Fruit fly (Drosophila melanogaster): Measurements from ENCODE around the gene CG7857.

CG7857 gene

DNA sequence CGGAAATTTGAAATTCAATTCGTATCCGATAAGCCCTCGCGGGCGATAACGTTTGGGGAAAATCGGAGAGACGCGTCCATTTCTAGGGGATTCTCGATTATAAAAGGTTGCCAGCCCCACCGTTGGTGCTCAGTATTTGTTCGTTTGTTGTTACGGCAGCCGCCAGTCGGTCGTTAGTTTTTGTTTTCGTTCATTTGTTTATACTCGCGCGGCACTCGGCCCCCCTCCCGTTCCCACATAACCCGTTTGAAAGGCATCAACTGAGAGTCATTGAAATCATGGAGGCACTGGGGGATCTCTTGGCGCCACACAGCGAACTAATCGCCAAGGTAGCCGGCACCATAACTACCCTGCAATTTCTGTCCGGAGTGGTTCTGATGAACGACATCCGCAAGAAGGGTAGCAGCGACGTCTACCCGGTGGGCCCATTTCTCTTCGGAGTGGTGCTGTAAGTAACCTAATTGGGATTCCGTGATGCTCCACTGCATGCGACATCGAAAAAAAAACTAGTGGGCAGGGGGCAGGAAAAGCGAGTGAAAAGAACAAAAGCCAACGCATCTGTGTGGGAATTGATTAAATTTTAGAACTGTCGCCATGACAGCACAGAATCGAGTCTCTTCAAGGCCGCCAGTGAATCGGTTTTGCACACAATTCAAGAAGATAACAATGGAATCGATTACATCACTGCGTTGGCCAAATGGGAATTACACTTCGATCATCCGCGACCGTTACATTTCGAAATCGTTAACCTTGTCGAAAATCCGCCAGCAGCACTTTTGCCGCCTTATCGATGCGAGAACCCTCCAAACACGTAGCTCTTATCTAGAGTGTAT lies 3.7 kb downstream of the CG7857 start, which contains the start of gene CG7272 (continued):
- TF ChIP-seq eyg (GFP tag; optimal IDR thresholded peaks at IDR 0.05): peak; percentile 18
- TF ChIP-seq CG6765 (GFP tag; optimal IDR thresholded peaks at IDR 0.05): no peak
- peak; percentile 92 for TF ChIP-seq Dp (GFP tag; optimal IDR thresholded peaks at IDR 0.05)
- peak; percentile 82 for TF ChIP-seq CG10543 (GFP tag; optimal IDR thresholded peaks at IDR 0.05)
- no peak for TF ChIP-seq CG12744 (GFP tag; optimal IDR thresholded peaks at IDR 0.05)
- no peak for TF ChIP-seq Hr51 (GFP tag; optimal IDR thresholded peaks at IDR 0.05)
- no peak for TF ChIP-seq cad (GFP tag; optimal IDR thresholded peaks at IDR 0.05)
- TF ChIP-seq vnd (GFP tag; IDR thresholded peaks at IDR 0.05; ENCODE audit: partially characterized antibody): peak; percentile 39; the same call in 2 of the 3 replicates
- TF ChIP-seq Rfx (GFP tag; IDR thresholded peaks at IDR 0.05): peak; percentile 53
- TF ChIP-seq h (optimal IDR thresholded peaks at IDR 0.05): no peak
- peak; percentile 48 for TF ChIP-seq CG13894 (tag; optimal IDR thresholded peaks at IDR 0.05)
- 0 out of 3 replicates have a peak, but pooled peaks have one; percentile 14 for TF ChIP-seq so (GFP tag; IDR thresholded peaks at IDR 0.05)
- no peak for TF ChIP-seq az2 (GFP tag; optimal IDR thresholded peaks at IDR 0.05)
- TF ChIP-seq Neu2 (GFP tag; optimal IDR thresholded peaks at IDR 0.05; ENCODE audit: borderline replicate concordance): no peak
- peak; percentile 52 for TF ChIP-seq CG34376 (GFP tag; optimal IDR thresholded peaks at IDR 0.05)
- TF ChIP-seq Hey (tag; optimal IDR thresholded peaks at IDR 0.05): peak; percentile 2
- peak; percentile 90 for TF ChIP-seq Myb (GFP tag; optimal IDR thresholded peaks at IDR 0.05)
- TF ChIP-seq BEAF-32 (GFP tag; optimal IDR thresholded peaks at IDR 0.05): peak; percentile 20
- peak; percentile 23 for TF ChIP-seq CTCF (GFP tag; optimal IDR thresholded peaks at IDR 0.05)
- no peak for TF ChIP-seq CG10979 (tag; optimal IDR thresholded peaks at IDR 0.05)
- TF ChIP-seq CG15514 (GFP tag; optimal IDR thresholded peaks at IDR 0.05): peak; percentile 78
- TF ChIP-seq cas (GFP tag; IDR thresholded peaks at IDR 0.05): no peak
- TF ChIP-seq CG3163 (GFP tag; optimal IDR thresholded peaks at IDR 0.05): peak; percentile 34
- no peak for TF ChIP-seq tio (GFP tag; optimal IDR thresholded peaks at IDR 0.05)
- peak; percentile 37 for TF ChIP-seq lilli (GFP tag; optimal IDR thresholded peaks at IDR 0.05)
- TF ChIP-seq HHEX (GFP tag; optimal IDR thresholded peaks at IDR 0.05): no peak
- TF ChIP-seq sim (GFP tag; IDR thresholded peaks at IDR 0.05): no peak
- TF ChIP-seq CG3995 (GFP tag; optimal IDR thresholded peaks at IDR 0.05): no peak
- TF ChIP-seq Hmx (GFP tag; optimal IDR thresholded peaks at IDR 0.05): no peak
- TF ChIP-seq CG6854 (GFP tag; optimal IDR thresholded peaks at IDR 0.05): no peak
- peak; percentile 9 for TF ChIP-seq CoRest (tag; optimal IDR thresholded peaks at IDR 0.05)
- TF ChIP-seq CG7357 (GFP tag; IDR thresholded peaks at IDR 0.05): no peak
- TF ChIP-seq br (optimal IDR thresholded peaks at IDR 0.05): no peak
- TF ChIP-seq ATbp (GFP tag; optimal IDR thresholded peaks at IDR 0.05): peak; percentile 19
- TF ChIP-seq pros (GFP tag; optimal IDR thresholded peaks at IDR 0.05): peak; percentile 23
- peak; percentile 29 for TF ChIP-seq CG14710 (tag; optimal IDR thresholded peaks at IDR 0.05)
- peak; percentile 3 for TF ChIP-seq CG3281 (GFP tag; optimal IDR thresholded peaks at IDR 0.05)
- TF ChIP-seq kni (GFP tag; optimal IDR thresholded peaks at IDR 0.05): peak; percentile 60
- no peak for TF ChIP-seq CG10654 (GFP tag; optimal IDR thresholded peaks at IDR 0.05)
- peak in 1 of 2 experiments; percentile 5 for TF ChIP-seq crp (GFP tag; optimal IDR thresholded peaks at IDR 0.05)
- no peak for TF ChIP-seq CG4820 (GFP tag; optimal IDR thresholded peaks at IDR 0.05)
- no peak for TF ChIP-seq CG7786 (GFP tag; optimal IDR thresholded peaks at IDR 0.05)
- peak; percentile 65 for TF ChIP-seq HmgZ (tag; optimal IDR thresholded peaks at IDR 0.05)
- TF ChIP-seq knrl (GFP tag; IDR thresholded peaks at IDR 0.05; ENCODE audit: partially characterized antibody): no peak
- 0 out of 3 replicates have a peak, but pooled peaks have one; percentile 17 for TF ChIP-seq mld (GFP tag; IDR thresholded peaks at IDR 0.05; ENCODE audit: partially characterized antibody)
- peak; percentile 26 for TF ChIP-seq Meics (GFP tag; optimal IDR thresholded peaks at IDR 0.05)
- TF ChIP-seq chinmo (GFP tag; IDR thresholded peaks at IDR 0.05; ENCODE audit: partially characterized antibody): peak; percentile 28; the same call in 1 of the 4 replicates
- TF ChIP-seq Ptx1 (GFP tag; IDR thresholded peaks at IDR 0.05): no peak
- no peak for TF ChIP-seq Hand (GFP tag; optimal IDR thresholded peaks at IDR 0.05)
